Worm (Caenorhabditis elegans): ENCODE data around the gene fbxb-71.

Gene fbxb-71

DNA sequence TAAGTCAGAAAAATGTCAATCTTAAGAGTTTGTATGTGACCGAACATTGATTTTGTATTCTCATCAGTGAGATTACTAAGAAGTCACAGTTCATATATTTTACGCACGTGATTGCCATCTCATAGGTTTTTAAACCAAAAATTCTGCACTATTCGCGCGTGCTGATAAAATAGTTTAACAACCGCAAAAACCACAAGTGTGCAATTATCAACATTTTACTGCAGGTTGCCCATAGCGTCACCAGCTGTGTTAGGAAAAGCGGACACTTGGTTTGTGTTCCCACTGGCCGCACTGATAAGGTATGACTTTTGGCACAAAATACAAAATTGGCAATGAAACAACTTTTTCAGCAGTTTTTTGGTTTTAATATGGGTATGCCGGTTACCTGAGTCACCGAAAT is 27.4 kb downstream of the fbxb-71 start:
- TF ChIP-seq ceh-82 (tag; optimal IDR thresholded peaks at IDR 0.05) (no peak), nhr-43 (tag; optimal IDR thresholded peaks at IDR 0.05; ENCODE audit: poor library complexity, severe bottlenecking) (no peak), ama-1 (optimal IDR thresholded peaks at IDR 0.05) (no peak), elt-2 (tag; optimal IDR thresholded peaks at IDR 0.05) (peak; percentile 96), mml-1 (tag; optimal IDR thresholded peaks at IDR 0.05) (no peak), nhr-237 (tag; optimal IDR thresholded peaks at IDR 0.05) (no peak), hmg-11 (tag; optimal IDR thresholded peaks at IDR 0.05) (no peak), ZK546.5 (tag; optimal IDR thresholded peaks at IDR 0.05) (no peak), pha-4 (tag; optimal IDR thresholded peaks at IDR 0.05) (peak; percentile 45), zag-1 (tag; optimal IDR thresholded peaks at IDR 0.05) (no peak), daf-12 (tag; optimal IDR thresholded peaks at IDR 0.05) (no peak), fkh-10 (GFP tag; optimal IDR thresholded peaks at IDR 0.05) (no peak), ztf-4 (tag; optimal IDR thresholded peaks at IDR 0.05) (no peak), nhr-25 (tag; optimal IDR thresholded peaks at IDR 0.05) (no peak), pqm-1 (tag; optimal IDR thresholded peaks at IDR 0.05) (peak; percentile 98), elt-3 (tag; optimal IDR thresholded peaks at IDR 0.05) (no peak), eor-1 (tag; optimal IDR thresholded peaks at IDR 0.05) (no peak), mdl-1 (tag; optimal IDR thresholded peaks at IDR 0.05) (no peak), nhr-23 (tag; optimal IDR thresholded peaks at IDR 0.05) (no peak), R02D3.7 (tag; optimal IDR thresholded peaks at IDR 0.05) (no peak), unc-62 (GFP tag; optimal IDR thresholded peaks at IDR 0.05) (no peak), sea-2 (GFP tag; optimal IDR thresholded peaks at IDR 0.05) (no peak), aly-2 (tag; optimal IDR thresholded peaks at IDR 0.05) (no peak), jun-1 (tag; optimal IDR thresholded peaks at IDR 0.05) (peak; percentile 83), nhr-28 (tag; optimal IDR thresholded peaks at IDR 0.05) (no peak), nhr-67 (tag; optimal IDR thresholded peaks at IDR 0.05) (no peak), lin-15B (tag; optimal IDR thresholded peaks at IDR 0.05) (no peak), lsy-12 (tag; optimal IDR thresholded peaks at IDR 0.05) (no peak), nhr-76 (tag; optimal IDR thresholded peaks at IDR 0.05) (no peak), ztf-11 (tag; optimal IDR thresholded peaks at IDR 0.05) (no peak)

DNA sequence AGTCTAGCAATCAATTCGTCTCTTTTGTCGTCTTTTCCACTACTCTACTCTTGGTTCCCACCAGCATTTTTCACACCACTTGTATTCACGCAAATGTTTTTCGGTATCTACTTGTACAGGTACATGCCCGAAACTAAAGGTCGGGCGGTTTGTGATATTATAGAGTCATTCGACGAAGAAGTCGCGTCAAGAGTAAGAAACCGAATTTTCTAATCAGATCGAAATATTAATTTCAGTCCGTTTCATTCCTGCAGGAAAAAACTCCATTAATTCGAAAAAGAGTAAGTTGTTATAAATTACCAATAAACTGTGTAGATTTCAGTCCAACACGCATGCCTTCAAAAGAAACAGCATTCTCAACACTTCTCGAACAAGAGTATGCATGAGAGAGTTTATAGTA is 29.2 kb downstream of the fbxb-71 start:
- TF ChIP-seq lsy-12 (tag; optimal IDR thresholded peaks at IDR 0.05) (no peak), nhr-67 (tag; optimal IDR thresholded peaks at IDR 0.05) (no peak), nhr-76 (tag; optimal IDR thresholded peaks at IDR 0.05) (no peak), daf-12 (tag; optimal IDR thresholded peaks at IDR 0.05) (no peak), nhr-237 (tag; optimal IDR thresholded peaks at IDR 0.05) (no peak), nhr-12 (tag; optimal IDR thresholded peaks at IDR 0.05) (no peak), pha-4 (tag; optimal IDR thresholded peaks at IDR 0.05) (no peak), elt-2 (tag; optimal IDR thresholded peaks at IDR 0.05) (no peak), nhr-23 (tag; optimal IDR thresholded peaks at IDR 0.05) (no peak), mml-1 (tag; optimal IDR thresholded peaks at IDR 0.05) (no peak)

DNA sequence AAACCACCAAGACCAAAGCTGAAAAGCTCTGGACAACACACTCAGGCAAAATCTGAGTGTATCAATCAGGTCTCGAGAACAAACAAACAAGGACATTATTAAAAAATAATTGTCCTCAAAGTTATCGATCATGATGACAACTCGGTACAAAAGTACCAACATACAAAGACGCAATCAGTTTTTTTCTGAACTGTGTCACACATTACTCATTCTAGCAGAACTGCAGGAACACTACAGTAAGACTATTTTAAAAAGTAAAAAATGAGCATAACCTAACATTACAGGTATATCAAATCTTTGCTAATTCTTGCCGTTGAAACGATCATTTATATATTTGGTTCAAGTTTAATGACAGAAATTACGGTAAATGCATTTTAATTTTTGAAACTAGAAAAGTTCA is 33.5 kb downstream of the fbxb-71 start, which contains the start of gene K09C4.2:
K09C4.2 (plus strand) TSS at position 301 of the 400 bp plus-strand sequence.
- TF ChIP-seq lin-39 (tag; optimal IDR thresholded peaks at IDR 0.05) = no peak
- TF ChIP-seq zag-1 (tag; optimal IDR thresholded peaks at IDR 0.05) = no peak
- no peak for TF ChIP-seq aly-2 (tag; optimal IDR thresholded peaks at IDR 0.05)
- TF ChIP-seq daf-12 (tag; optimal IDR thresholded peaks at IDR 0.05) = no peak
- no peak for TF ChIP-seq mml-1 (tag; optimal IDR thresholded peaks at IDR 0.05)
- TF ChIP-seq sea-2 (GFP tag; optimal IDR thresholded peaks at IDR 0.05) = no peak
- TF ChIP-seq pqm-1 (tag; optimal IDR thresholded peaks at IDR 0.05) = no peak
- TF ChIP-seq nhr-77 (tag; optimal IDR thresholded peaks at IDR 0.05) = no peak
- no peak for TF ChIP-seq eor-1 (tag; optimal IDR thresholded peaks at IDR 0.05)
- no peak for TF ChIP-seq lin-15B (tag; optimal IDR thresholded peaks at IDR 0.05)
- TF ChIP-seq nhr-67 (tag; optimal IDR thresholded peaks at IDR 0.05) = no peak
- no peak for TF ChIP-seq hmg-11 (tag; optimal IDR thresholded peaks at IDR 0.05)

DNA sequence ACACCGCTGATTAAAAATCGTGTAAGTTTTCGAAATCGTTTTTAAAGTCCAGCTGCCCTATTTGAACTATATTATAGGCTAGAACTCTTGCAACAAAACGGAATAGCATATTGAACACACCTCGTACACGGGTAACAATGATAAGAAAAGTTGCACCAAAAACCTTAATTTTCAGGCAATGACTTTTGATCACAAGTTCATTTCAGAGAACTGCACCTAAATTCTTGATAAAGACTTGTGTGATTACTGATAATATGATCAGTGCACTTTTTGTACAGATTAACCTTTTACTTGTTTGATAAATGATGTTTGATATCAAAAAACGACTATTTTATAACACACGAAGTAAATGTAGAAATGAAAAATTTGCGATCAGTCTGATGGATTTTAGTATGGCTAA is 35.1 kb downstream of the fbxb-71 start:
- peak; percentile 87 for TF ChIP-seq pqm-1 (tag; optimal IDR thresholded peaks at IDR 0.05)
- TF ChIP-seq nhr-237 (tag; optimal IDR thresholded peaks at IDR 0.05) = no peak
- TF ChIP-seq fkh-2 (tag; optimal IDR thresholded peaks at IDR 0.05) = no peak
- no peak for TF ChIP-seq ztf-11 (tag; optimal IDR thresholded peaks at IDR 0.05)
- peak; percentile 88 for TF ChIP-seq elt-2 (tag; optimal IDR thresholded peaks at IDR 0.05)

DNA sequence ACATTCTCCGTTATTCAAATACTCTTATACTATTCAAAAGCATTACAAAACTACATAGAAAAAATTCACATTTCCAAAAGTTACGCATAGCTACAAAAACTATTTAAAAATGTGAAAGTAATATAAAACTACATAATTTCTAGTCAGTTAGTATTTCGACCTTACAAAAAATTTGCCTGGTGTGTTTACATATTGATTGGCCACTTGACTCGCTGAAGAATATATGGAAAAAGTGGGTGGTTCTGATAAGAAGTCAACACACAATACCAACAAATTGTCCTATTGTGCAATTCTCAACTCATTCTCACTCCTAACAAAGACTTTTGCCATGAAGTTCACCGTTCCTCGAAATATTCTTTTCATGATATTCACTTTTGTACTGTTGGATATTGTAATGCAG is 35.9 kb downstream of the fbxb-71 start, which contains the start of gene K09C4.1:
K09C4.1 (plus strand) TSS at position 301 of the 400 bp plus-strand sequence.
- TF ChIP-seq fos-1 (tag; optimal IDR thresholded peaks at IDR 0.05) = no peak
- no peak for TF ChIP-seq ZK546.5 (tag; optimal IDR thresholded peaks at IDR 0.05)
- no peak for TF ChIP-seq mdl-1 (tag; optimal IDR thresholded peaks at IDR 0.05)
